Fruit fly (Drosophila melanogaster): ENCODE measurements around the gene CG14634.

Gene CG14634

DNA sequence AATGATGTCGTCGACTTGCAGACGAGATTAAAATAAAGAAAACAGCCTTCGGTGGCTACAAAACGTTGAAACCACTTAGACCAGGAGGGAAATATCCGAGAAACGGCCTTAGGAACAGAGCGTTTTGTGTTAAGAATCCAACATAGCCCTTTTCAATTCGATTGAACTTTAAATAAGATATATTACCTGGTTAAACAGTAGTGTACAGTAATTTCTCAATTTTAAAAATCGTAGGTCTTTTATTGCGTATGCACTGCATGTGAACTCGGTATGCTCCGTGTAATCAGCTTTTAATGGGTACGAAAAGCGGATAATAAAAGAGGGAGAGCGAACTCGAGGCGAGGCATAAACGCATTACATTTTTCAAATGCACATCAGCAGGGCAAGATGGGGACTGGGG lies 24.4 kb upstream of the CG14634 start (continued):
- TF ChIP-seq CG13287 (GFP tag; IDR thresholded peaks at IDR 0.05; ENCODE audit: partially characterized antibody) (no peak), CG1602 (GFP tag; optimal IDR thresholded peaks at IDR 0.05) (no peak), D19B (GFP tag; optimal IDR thresholded peaks at IDR 0.05) (no peak), Neu2 (GFP tag; optimal IDR thresholded peaks at IDR 0.05; ENCODE audit: borderline replicate concordance) (no peak), nmo (GFP tag; optimal IDR thresholded peaks at IDR 0.05) (peak; percentile 31), CG18011 (GFP tag; optimal IDR thresholded peaks at IDR 0.05) (no peak), ttk (GFP tag; IDR thresholded peaks at IDR 0.05) (no peak), knrl (GFP tag; IDR thresholded peaks at IDR 0.05; ENCODE audit: partially characterized antibody) (no peak), toy (GFP tag; IDR thresholded peaks at IDR 0.05) (no peak), wor (GFP tag; IDR thresholded peaks at IDR 0.05) (peak; percentile 18; the same call in 1 of the 2 replicates), HmgD (GFP tag; optimal IDR thresholded peaks at IDR 0.05) (no peak), CG17912 (GFP tag; optimal IDR thresholded peaks at IDR 0.05) (no peak), Ets65A (GFP tag) (peak; percentile 78), phol (tag; optimal IDR thresholded peaks at IDR 0.05) (peak; percentile 8), PHDP (tag; optimal IDR thresholded peaks at IDR 0.05) (no peak), CG33557 (GFP tag; optimal IDR thresholded peaks at IDR 0.05) (no peak), ara (GFP tag; IDR thresholded peaks at IDR 0.05) (peak; percentile 14; the same call in 1 of the 2 replicates), hb (GFP tag; IDR thresholded peaks at IDR 0.05; ENCODE audit: partially characterized antibody) (no peak), gem (tag; optimal IDR thresholded peaks at IDR 0.05) (peak; percentile 38), salm (tag; optimal IDR thresholded peaks at IDR 0.05) (no peak), gce (GFP tag; IDR thresholded peaks at IDR 0.05) (no peak), prd (optimal IDR thresholded peaks at IDR 0.05) (no peak), prd (GFP tag; IDR thresholded peaks at IDR 0.05) (no peak), bab2 (GFP tag; optimal IDR thresholded peaks at IDR 0.05) (no peak), CG7987 (GFP tag; optimal IDR thresholded peaks at IDR 0.05) (no peak), Poxn (GFP tag; IDR thresholded peaks at IDR 0.05) (no peak), CG31441 (GFP tag; IDR thresholded peaks at IDR 0.05) (no peak), Adf1 (GFP tag; IDR thresholded peaks at IDR 0.05) (no peak), CG3281 (GFP tag; optimal IDR thresholded peaks at IDR 0.05) (no peak), CG17568 (GFP tag; optimal IDR thresholded peaks at IDR 0.05) (no peak), Mrtf (GFP tag; IDR thresholded peaks at IDR 0.05) (no peak), aop (GFP tag; IDR thresholded peaks at IDR 0.05) (no peak), stc (GFP tag; IDR thresholded peaks at IDR 0.05) (no peak), CG32532 (GFP tag; IDR thresholded peaks at IDR 0.05) (no peak), ro (GFP tag; IDR thresholded peaks at IDR 0.05) (no peak), ems (GFP tag; optimal IDR thresholded peaks at IDR 0.05) (no peak), CG11504 (tag; optimal IDR thresholded peaks at IDR 0.05) (peak; percentile 17), run (tag; optimal IDR thresholded peaks at IDR 0.05) (no peak), CG16779 (GFP tag; IDR thresholded peaks at IDR 0.05) (no peak), CG10267 (tag; optimal IDR thresholded peaks at IDR 0.05) (no peak), CG6654 (GFP tag; optimal IDR thresholded peaks at IDR 0.05) (no peak), MBD-R2 (GFP tag; IDR thresholded peaks at IDR 0.05) (no peak), CG18476 (GFP tag; optimal IDR thresholded peaks at IDR 0.05) (no peak), dmrt99B (tag; optimal IDR thresholded peaks at IDR 0.05) (peak; percentile 26), dysf (GFP tag; IDR thresholded peaks at IDR 0.05) (no peak), Dad (GFP tag; optimal IDR thresholded peaks at IDR 0.05) (no peak), B-H2 (GFP tag; optimal IDR thresholded peaks at IDR 0.05) (no peak), CG4854 (GFP tag; optimal IDR thresholded peaks at IDR 0.05) (no peak), Jarid2 (GFP tag; optimal IDR thresholded peaks at IDR 0.05) (no peak), gsb (GFP tag; IDR thresholded peaks at IDR 0.05) (no peak)
